Worm (Caenorhabditis elegans) whole organism, L1 larva: ENCODE measurements around the gene srj-21.

Experiments used
- C16A3.4 ChIP-seq: fragments of 150-350 bp; optimal IDR thresholded peaks from 2 replicates; lab custom pipeline; 2014; ENCODE audit warnings: missing biosample characterization, missing genetic modification characterization
- Y116A8C.19 ChIP-seq: sonication (generic microtip); optimal IDR thresholded peaks from 2 replicates; lab custom pipeline; 2016; ENCODE audit warnings: missing compliant biosample characterization, missing genetic modification characterization, borderline replicate concordance
- ama-1 ChIP-seq: fragments of 150-350 bp; optimal IDR thresholded peaks from 2 replicates; lab custom pipeline; 2014
- blmp-1 ChIP-seq: fragments of 150-350 bp; optimal IDR thresholded peaks from 2 replicates; lab custom pipeline; 2014; ENCODE audit warnings: missing biosample characterization, missing genetic modification characterization
- ceh-63 ChIP-seq: fragments of 200-800 bp; sonication (Bioruptor generic); optimal IDR thresholded peaks from 2 replicates; lab custom pipeline; 2018; ENCODE audit warnings: mild to moderate bottlenecking, missing genetic modification characterization, missing compliant biosample characterization
- ceh-8 ChIP-seq: fragments of 200-800 bp; sonication (Bioruptor generic); optimal IDR thresholded peaks from 2 replicates; lab custom pipeline; 2018; ENCODE audit warnings: mild to moderate bottlenecking, missing genetic modification characterization, moderate library complexity, missing compliant biosample characterization
- ceh-88 ChIP-seq: fragments of 200-800 bp; sonication (Bioruptor generic); IDR thresholded peaks from 2 replicates; pipeline ENCODE4 v1.3.6; 2022; ENCODE audit warnings: missing genetic modification characterization, missing compliant biosample characterization
- dpl-1 ChIP-seq, 3 experiments: fragments of 150-350 bp in 2 of 3; sonication (generic microtip) in 1 of 3; optimal IDR thresholded peaks; 2 replicates each; lab custom pipeline; 2014 to 2017; ENCODE audit warnings: missing biosample characterization in 3 of 3, missing genetic modification characterization in 3 of 3, missing genetic modification reagents in 3 of 3
- efl-1 ChIP-seq, 4 experiments: fragments of 150-350 bp; optimal IDR thresholded peaks in 3 of 4; peaks in 1 of 4; 1 replicate in 1 of 4; 2 replicates in 3 of 4; lab custom pipeline; 2014; ENCODE audit warnings: missing biosample characterization in 2 of 4, missing genetic modification characterization in 2 of 4, missing genetic modification reagents in 2 of 4
- egl-13 ChIP-seq: sonication (generic microtip); optimal IDR thresholded peaks from 2 replicates; lab custom pipeline; 2016; ENCODE audit warnings: missing genotype, missing genetic modification reagents, missing genetic modification characterization, missing compliant biosample characterization
- elt-2 ChIP-seq: sonication (generic microtip); optimal IDR thresholded peaks from 2 replicates; lab custom pipeline; 2016; ENCODE audit warnings: missing genetic modification characterization, mild to moderate bottlenecking, inconsistent platforms, missing compliant biosample characterization, missing genetic modification reagents
- elt-3 ChIP-seq, 6 experiments: fragments of 150-350 bp in 1 of 6; sonication (generic microtip); optimal IDR thresholded peaks; 2 replicates each; lab custom pipeline; 2017 to 2018; ENCODE audit warnings: missing biosample characterization in 6 of 6, missing genetic modification characterization in 6 of 6, inconsistent platforms in 1 of 6
- fkh-8 ChIP-seq: sonication (generic microtip); optimal IDR thresholded peaks from 2 replicates; lab custom pipeline; 2016; ENCODE audit warnings: mild to moderate bottlenecking, missing genetic modification characterization, missing compliant biosample characterization
- grh-1 ChIP-seq: fragments of 200-800 bp; sonication (Bioruptor generic); IDR thresholded peaks from 2 replicates; pipeline ENCODE4 v1.3.6; 2022; ENCODE audit warnings: missing genetic modification reagents, missing genetic modification characterization, missing compliant biosample characterization
- hlh-4 ChIP-seq: sonication (generic microtip); optimal IDR thresholded peaks from 2 replicates; lab custom pipeline; 2016; ENCODE audit warnings: mild to moderate bottlenecking, missing genetic modification characterization, missing compliant biosample characterization
- hpl-2 ChIP-seq: fragments of 150-350 bp; optimal IDR thresholded peaks from 2 replicates; lab custom pipeline; 2014; ENCODE audit warnings: missing biosample characterization, missing genetic modification reagents, missing genetic modification characterization
- irx-1 ChIP-seq: sonication (generic microtip); optimal IDR thresholded peaks from 2 replicates; lab custom pipeline; 2016; ENCODE audit warnings: missing genetic modification characterization, missing compliant biosample characterization
- lin-14 ChIP-seq: fragments of 200-800 bp; sonication (Bioruptor generic); optimal IDR thresholded peaks from 2 replicates; lab custom pipeline; 2018; ENCODE audit warnings: mild to moderate bottlenecking, missing genetic modification characterization, moderate library complexity, missing compliant biosample characterization
- lin-15B ChIP-seq: fragments of 150-350 bp; sonication (generic microtip); optimal IDR thresholded peaks from 3 replicates; lab custom pipeline; 2014; ENCODE audit warnings: missing biosample characterization, missing genetic modification characterization
- lin-35 ChIP-seq, 2 experiments: fragments of 150-350 bp; optimal IDR thresholded peaks; 2 replicates each; lab custom pipeline; 2014; ENCODE audit warnings: missing biosample characterization in 2 of 2, missing genetic modification characterization in 2 of 2, missing genetic modification reagents in 2 of 2
- lir-3 ChIP-seq: sonication (generic microtip); optimal IDR thresholded peaks from 2 replicates; lab custom pipeline; 2016; ENCODE audit warnings: mild to moderate bottlenecking, missing genetic modification characterization, moderate library complexity, missing compliant biosample characterization; ENCODE audit not compliant: poor library complexity
- mef-2 ChIP-seq: fragments of 150-350 bp; optimal IDR thresholded peaks from 2 replicates; lab custom pipeline; 2014; ENCODE audit warnings: missing biosample characterization, missing genetic modification characterization
- mep-1 ChIP-seq: fragments of 150-350 bp; optimal IDR thresholded peaks from 2 replicates; lab custom pipeline; 2014; ENCODE audit warnings: missing biosample characterization, missing genetic modification characterization
- nhr-12 ChIP-seq: sonication (generic microtip); optimal IDR thresholded peaks from 2 replicates; lab custom pipeline; 2017; ENCODE audit warnings: missing biosample characterization, missing genetic modification characterization
- nhr-20 ChIP-seq: sonication (generic microtip); optimal IDR thresholded peaks from 2 replicates; lab custom pipeline; 2016; ENCODE audit warnings: mild to moderate bottlenecking, missing genetic modification characterization, missing compliant biosample characterization
- nhr-28 ChIP-seq: fragments of 150-350 bp; optimal IDR thresholded peaks from 2 replicates; lab custom pipeline; 2014; ENCODE audit warnings: missing biosample characterization, missing genetic modification characterization
- nhr-47 ChIP-seq: sonication (generic microtip); optimal IDR thresholded peaks from 2 replicates; lab custom pipeline; 2016; ENCODE audit warnings: mild to moderate bottlenecking, missing genetic modification characterization, moderate library complexity, missing compliant biosample characterization
- nhr-71 ChIP-seq: sonication (generic microtip); optimal IDR thresholded peaks from 2 replicates; lab custom pipeline; 2016; ENCODE audit warnings: mild to moderate bottlenecking, missing genetic modification characterization, moderate library complexity, missing compliant biosample characterization
- nhr-76 ChIP-seq: sonication (generic microtip); optimal IDR thresholded peaks from 2 replicates; lab custom pipeline; 2017; ENCODE audit warnings: missing biosample characterization, missing genetic modification characterization
- nhr-85 ChIP-seq: sonication (generic microtip); peaks from one replicate; lab custom pipeline; 2016; ENCODE audit warnings: missing genetic modification characterization, inconsistent platforms, missing compliant biosample characterization
- nhr-90 ChIP-seq: sonication (generic microtip); optimal IDR thresholded peaks from 2 replicates; lab custom pipeline; 2016; ENCODE audit warnings: mild to moderate bottlenecking, missing genetic modification characterization, missing compliant biosample characterization; ENCODE audit not compliant: poor library complexity
- pag-3 ChIP-seq: sonication (generic microtip); optimal IDR thresholded peaks from 2 replicates; lab custom pipeline; 2017; ENCODE audit warnings: missing genetic modification characterization, mild to moderate bottlenecking, missing compliant biosample characterization, antibody characterized with exemption, borderline replicate concordance; ENCODE audit not compliant: insufficient read depth
- skn-1 ChIP-seq: fragments of 150-350 bp; optimal IDR thresholded peaks from 2 replicates; lab custom pipeline; 2014; ENCODE audit warnings: missing biosample characterization, missing genetic modification characterization
- snpc-4 ChIP-seq: fragments of 150-350 bp; optimal IDR thresholded peaks from 2 replicates; lab custom pipeline; 2014; ENCODE audit warnings: missing biosample characterization, missing genetic modification characterization
- snu-23 ChIP-seq: sonication (generic microtip); optimal IDR thresholded peaks from 2 replicates; lab custom pipeline; 2016; ENCODE audit warnings: missing genetic modification characterization, missing compliant biosample characterization
- sox-4 ChIP-seq: sonication (generic microtip); optimal IDR thresholded peaks from 2 replicates; lab custom pipeline; 2016; ENCODE audit warnings: missing genetic modification characterization, missing compliant biosample characterization
- sptf-1 ChIP-seq: fragments of 150-350 bp; optimal IDR thresholded peaks from 2 replicates; lab custom pipeline; 2014; ENCODE audit warnings: missing biosample characterization, missing genetic modification characterization
- tbx-2 ChIP-seq: sonication (generic microtip); optimal IDR thresholded peaks from 2 replicates; lab custom pipeline; 2016; ENCODE audit warnings: missing genetic modification characterization, missing compliant biosample characterization
- unc-86 ChIP-seq: sonication (generic microtip); optimal IDR thresholded peaks from 2 replicates; lab custom pipeline; 2016; ENCODE audit warnings: missing genetic modification characterization, missing compliant biosample characterization
- xbp-1 ChIP-seq: sonication (generic microtip); optimal IDR thresholded peaks from 2 replicates; lab custom pipeline; 2016; ENCODE audit warnings: missing genetic modification characterization, missing compliant biosample characterization
- zip-4 ChIP-seq: fragments of 200-800 bp; sonication (Bioruptor generic); optimal IDR thresholded peaks from 2 replicates; lab custom pipeline; 2018; ENCODE audit warnings: mild to moderate bottlenecking, missing genetic modification characterization, moderate library complexity, missing compliant biosample characterization

srj-21 gene

DNA sequence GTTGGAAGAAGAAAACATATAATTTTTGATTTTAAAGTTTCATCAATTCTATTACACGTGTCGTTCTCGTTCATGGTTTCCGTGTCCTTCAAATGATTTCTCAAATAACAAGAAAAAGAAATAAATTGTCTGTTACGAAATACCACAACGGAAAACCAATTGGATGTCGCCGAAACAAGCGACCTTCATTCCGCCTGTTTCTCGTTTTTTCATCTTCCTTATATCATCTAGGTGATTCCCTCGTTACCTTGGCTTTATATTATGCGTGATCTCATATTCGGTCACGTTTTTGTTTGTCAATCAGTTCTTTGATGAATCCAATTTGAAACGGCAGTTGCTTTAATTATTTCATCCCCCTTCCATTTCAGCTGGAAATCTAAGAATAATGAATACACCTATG lies 12.0 kb downstream of the srj-21 start:
- TF ChIP-seq blmp-1 (tag; lab: Kevin White, UChicago): peak; percentile 63
- peak in 2 of 6 experiments; percentile 15 to 79 for TF ChIP-seq elt-3 (tag; optimal IDR thresholded peaks at IDR 0.05; lab: Kevin White, UChicago)
- TF ChIP-seq lin-35 (GFP tag; optimal IDR thresholded peaks at IDR 0.05; lab: Kevin White, UChicago): peak in 1 of 2 experiments; percentile 12
- no peak for TF ChIP-seq ama-1
- peak; percentile 86 for TF ChIP-seq lin-14
- TF ChIP-seq nhr-20 (tag; lab: Kevin White, UChicago): peak; percentile 50
- TF ChIP-seq nhr-71: peak; percentile 45
- peak; percentile 11 for TF ChIP-seq zip-4 (GFP tag; lab: Kevin White, UChicago)
- TF ChIP-seq hlh-4 (tag; lab: Kevin White, UChicago): no peak
- no peak for TF ChIP-seq nhr-28 (tag; lab: Kevin White, UChicago)
- peak; percentile 2 for TF ChIP-seq tbx-2 (tag; lab: Kevin White, UChicago)
- TF ChIP-seq nhr-76 (tag; lab: Kevin White, UChicago): no peak
- TF ChIP-seq pag-3: no peak
- peak; percentile 89 for TF ChIP-seq nhr-85 (tag; lab: Kevin White, UChicago)
- peak; percentile 50 for TF ChIP-seq snu-23 (GFP tag; lab: Kevin White, UChicago)
- peak; percentile 40 for TF ChIP-seq skn-1 (tag; lab: Kevin White, UChicago)
- TF ChIP-seq fkh-8: no peak
- TF ChIP-seq xbp-1: peak; percentile 39
- TF ChIP-seq ceh-8 (GFP tag; lab: Kevin White, UChicago): no peak
- no peak for TF ChIP-seq Y116A8C.19 (tag; lab: Kevin White, UChicago)
- no peak for TF ChIP-seq sox-4 (tag; lab: Kevin White, UChicago)

DNA sequence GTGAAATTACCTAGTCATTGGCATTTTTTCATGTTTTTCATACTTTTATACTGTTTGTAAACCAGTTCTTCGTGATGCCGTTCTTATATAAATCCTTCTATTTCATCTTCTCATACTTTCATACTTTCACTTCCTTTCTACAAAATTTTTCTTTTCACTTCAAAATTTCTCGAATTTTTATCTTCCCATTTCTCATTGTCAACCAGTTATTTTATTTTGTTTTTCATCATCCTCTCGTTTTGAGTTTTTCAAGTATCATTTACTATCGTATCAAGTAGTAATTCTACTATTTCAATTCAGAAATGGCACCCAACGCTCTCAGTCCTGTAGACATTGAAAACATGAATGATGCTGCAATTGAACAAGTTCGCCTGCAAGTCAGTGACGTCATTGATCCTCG lies 13.5 kb downstream of the srj-21 start, which contains the start of gene F28H7.8:
F28H7.8 (plus strand) TSS at position 301 of the 400 bp plus-strand sequence.
- TF ChIP-seq nhr-85 (tag; lab: Kevin White, UChicago) (peak; percentile 61), ceh-88 (GFP tag; lab: Robert Waterston, UW) (no peak)

DNA sequence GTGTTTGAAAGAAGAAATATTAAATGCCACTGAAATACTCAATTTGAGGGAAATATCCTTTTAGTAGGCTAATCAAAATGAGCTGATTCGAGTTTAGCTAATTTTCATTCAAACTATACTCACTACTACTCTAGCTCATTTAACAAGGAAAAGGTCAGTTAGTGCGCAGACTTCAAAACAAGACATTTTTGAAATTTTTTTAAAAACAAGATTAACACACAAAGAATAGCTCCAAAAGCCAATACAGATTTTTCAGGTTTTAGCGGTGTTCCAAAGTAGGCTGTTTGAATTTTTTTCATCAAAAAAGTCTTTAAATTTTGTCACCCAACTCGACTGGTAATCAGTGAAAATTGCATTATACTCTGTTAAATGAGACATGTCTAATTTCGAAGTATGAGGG lies 15.7 kb downstream of the srj-21 start:
- TF ChIP-seq unc-86 (tag; lab: Kevin White, UChicago) (no peak), ceh-63 (GFP tag; lab: Kevin White, UChicago) (no peak), nhr-12 (tag; lab: Kevin White, UChicago) (no peak), hlh-4 (tag; lab: Kevin White, UChicago) (no peak), C16A3.4 (tag; lab: Kevin White, UChicago) (no peak), egl-13 (tag; lab: Kevin White, UChicago) (no peak), irx-1 (tag; lab: Kevin White, UChicago) (no peak)

DNA sequence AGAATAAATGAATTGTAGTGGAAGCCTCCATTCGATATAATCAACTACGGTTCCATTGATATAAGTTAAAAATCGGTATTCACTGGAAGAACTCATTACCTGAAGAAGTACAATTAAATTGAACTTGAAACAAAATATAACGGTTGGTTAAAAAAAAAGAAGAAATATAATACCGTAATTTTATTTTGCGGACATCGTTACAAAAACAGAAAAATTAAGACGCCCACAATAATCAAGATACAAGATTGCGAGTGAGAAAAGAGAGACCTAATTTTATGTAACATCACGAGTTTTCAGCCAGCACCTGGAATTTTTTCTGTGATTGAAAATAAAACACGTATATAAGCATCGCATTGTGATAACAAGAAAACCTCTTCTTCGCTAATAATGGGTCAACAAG lies 17.6 kb downstream of the srj-21 start, which contains the start of gene sre-6:
sre-6 (minus strand) TSS at position 101 of the 400 bp plus-strand sequence.
- TF ChIP-seq elt-2: peak; percentile 26
- TF ChIP-seq lir-3: no peak
- TF ChIP-seq efl-1 (optimal IDR thresholded peaks at IDR 0.05; lab: Kevin White, UChicago): no peak
- TF ChIP-seq efl-1 (GFP tag; optimal IDR thresholded peaks at IDR 0.05 in 1 of 2; lab: Kevin White, UChicago): peak in 1 of 2 experiments; percentile 8
- TF ChIP-seq, all 84 proteins: peak for 2

DNA sequence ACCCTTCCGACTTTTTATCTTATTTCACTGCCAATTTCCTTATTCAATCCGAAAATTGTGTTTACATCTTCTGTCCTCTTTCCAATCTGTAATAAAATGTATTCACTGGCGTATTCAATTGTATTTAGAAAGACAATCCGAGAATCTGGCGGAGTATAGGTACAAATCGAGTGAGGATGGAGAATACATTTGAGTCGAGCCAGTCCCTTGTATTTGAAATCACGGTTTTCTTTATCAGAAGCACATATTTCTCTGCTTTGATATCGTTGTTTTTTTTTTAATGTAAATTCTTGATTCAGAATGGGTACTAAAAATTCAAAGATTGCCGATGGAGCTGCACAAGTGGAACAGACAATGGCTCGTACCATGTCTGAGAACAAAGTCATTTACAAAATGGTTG lies 18.9 kb downstream of the srj-21 start, which contains the start of gene ocr-1:
ocr-1 (plus strand) TSS at position 301 of the 400 bp plus-strand sequence.
- no peak for TF ChIP-seq tbx-2 (tag; lab: Kevin White, UChicago)
- no peak for TF ChIP-seq dpl-1 (GFP tag; optimal IDR thresholded peaks at IDR 0.05; lab: Kevin White, UChicago)
- no peak for TF ChIP-seq mef-2 (tag; lab: Kevin White, UChicago)
- TF ChIP-seq unc-86 (tag; lab: Kevin White, UChicago): no peak
- no peak for TF ChIP-seq mep-1 (tag; lab: Kevin White, UChicago)
- no peak for TF ChIP-seq lin-15B (tag; lab: Kevin White, UChicago)
- TF ChIP-seq hpl-2 (GFP tag; lab: Kevin White, UChicago): no peak
- no peak for TF ChIP-seq grh-1 (GFP tag; lab: Robert Waterston, UW)
- TF ChIP-seq nhr-90 (tag; lab: Kevin White, UChicago): no peak
- no peak for TF ChIP-seq sptf-1 (tag; lab: Kevin White, UChicago)
- TF ChIP-seq nhr-47: no peak
- TF ChIP-seq snpc-4 (tag; lab: Kevin White, UChicago): no peak
